Worm (Caenorhabditis elegans) whole organism, late embryonic: ENCODE measurements around the gene sto-3.

Experiments used
- C38D4.7 ChIP-seq: fragments of 200-800 bp; sonication (Bioruptor generic); optimal IDR thresholded peaks from 2 replicates; lab custom pipeline; 2018; ENCODE audit warnings: mild to moderate bottlenecking, missing genetic modification characterization, moderate library complexity, missing compliant biosample characterization
- K02D7.2 ChIP-seq: sonication (generic microtip); optimal IDR thresholded peaks from 2 replicates; lab custom pipeline; 2017; ENCODE audit warnings: mild to moderate bottlenecking, missing genetic modification characterization, missing compliant biosample characterization
- T23F11.4 ChIP-seq: fragments of 200-800 bp; sonication (Bioruptor generic); optimal IDR thresholded peaks from 2 replicates; lab custom pipeline; 2018; ENCODE audit warnings: mild to moderate bottlenecking, missing genetic modification characterization, missing compliant biosample characterization
- Y22D7AL.16 ChIP-seq: sonication (generic microtip); optimal IDR thresholded peaks from 2 replicates; lab custom pipeline; 2016; ENCODE audit warnings: missing genetic modification characterization, missing compliant biosample characterization
- ahr-1 ChIP-seq: sonication (generic microtip); optimal IDR thresholded peaks from 2 replicates; lab custom pipeline; 2016; ENCODE audit warnings: missing genetic modification characterization, missing compliant biosample characterization
- ama-1 ChIP-seq: fragments of 150-350 bp; optimal IDR thresholded peaks from 2 replicates; lab custom pipeline; 2014
- ceh-14 ChIP-seq: sonication (generic microtip); optimal IDR thresholded peaks from 2 replicates; lab custom pipeline; 2016; ENCODE audit warnings: missing genotype, missing genetic modification characterization, missing compliant biosample characterization
- ceh-18 ChIP-seq: sonication (generic microtip); optimal IDR thresholded peaks from 2 replicates; lab custom pipeline; 2016; ENCODE audit warnings: missing genetic modification characterization, missing compliant biosample characterization
- ceh-19 ChIP-seq: fragments of 200-800 bp; sonication (Bioruptor generic); optimal IDR thresholded peaks from 2 replicates; lab custom pipeline; 2018; ENCODE audit warnings: mild to moderate bottlenecking, missing genetic modification characterization, missing compliant biosample characterization
- ceh-30 ChIP-seq: fragments of 150-350 bp; optimal IDR thresholded peaks from 2 replicates; lab custom pipeline; 2014; ENCODE audit warnings: missing biosample characterization, missing genetic modification characterization
- ceh-31 ChIP-seq: sonication (generic microtip); optimal IDR thresholded peaks from 2 replicates; lab custom pipeline; 2016; ENCODE audit warnings: missing genetic modification characterization, missing compliant biosample characterization
- ceh-48 ChIP-seq: sonication (generic microtip); optimal IDR thresholded peaks from 2 replicates; lab custom pipeline; 2016; ENCODE audit warnings: missing genetic modification characterization, inconsistent platforms, missing compliant biosample characterization
- ceh-9 ChIP-seq: sonication (generic microtip); optimal IDR thresholded peaks from 2 replicates; lab custom pipeline; 2016; ENCODE audit warnings: mild to moderate bottlenecking, missing genetic modification characterization, inconsistent platforms, missing compliant biosample characterization
- dve-1 ChIP-seq: sonication (generic microtip); optimal IDR thresholded peaks from 2 replicates; lab custom pipeline; 2017; ENCODE audit warnings: antibody characterized with exemption, mild to moderate bottlenecking, missing genetic modification characterization, missing compliant biosample characterization
- elt-4 ChIP-seq: sonication (generic microtip); optimal IDR thresholded peaks from 2 replicates; lab custom pipeline; 2016; ENCODE audit warnings: missing genetic modification characterization, missing compliant biosample characterization
- ets-4 ChIP-seq: sonication (generic microtip); optimal IDR thresholded peaks from 2 replicates; lab custom pipeline; 2016; ENCODE audit warnings: missing genetic modification characterization, missing compliant biosample characterization
- fkh-10 ChIP-seq: fragments of 150-350 bp; optimal IDR thresholded peaks from 2 replicates; lab custom pipeline; 2014; ENCODE audit warnings: missing biosample characterization, missing genetic modification reagents, missing genetic modification characterization
- gmeb-2 ChIP-seq: sonication (generic microtip); optimal IDR thresholded peaks from 2 replicates; lab custom pipeline; 2016; ENCODE audit warnings: missing genetic modification characterization, inconsistent platforms, missing compliant biosample characterization
- hlh-30 ChIP-seq: sonication (generic microtip); optimal IDR thresholded peaks from 2 replicates; lab custom pipeline; 2017; ENCODE audit warnings: antibody characterized with exemption, missing genetic modification characterization, missing compliant biosample characterization; ENCODE audit not compliant: insufficient read depth
- hlh-6 ChIP-seq: sonication (generic microtip); optimal IDR thresholded peaks from 2 replicates; lab custom pipeline; 2016; ENCODE audit warnings: missing genotype, missing genetic modification characterization, missing compliant biosample characterization
- hlh-8 ChIP-seq: sonication (generic microtip); optimal IDR thresholded peaks from 2 replicates; lab custom pipeline; 2016; ENCODE audit warnings: missing genotype, missing genetic modification characterization, missing compliant biosample characterization
- lim-6 ChIP-seq: sonication (generic microtip); optimal IDR thresholded peaks from 2 replicates; lab custom pipeline; 2016; ENCODE audit warnings: missing genetic modification characterization, missing compliant biosample characterization
- lin-11 ChIP-seq: fragments of 200-800 bp; sonication (Bioruptor generic); optimal IDR thresholded peaks from 2 replicates; lab custom pipeline; 2018; ENCODE audit warnings: mild to moderate bottlenecking, missing genetic modification characterization, missing compliant biosample characterization
- madf-2 ChIP-seq: sonication (generic microtip); optimal IDR thresholded peaks from 2 replicates; lab custom pipeline; 2017; ENCODE audit warnings: missing genetic modification characterization, missing compliant biosample characterization
- mec-3 ChIP-seq: sonication (generic microtip); optimal IDR thresholded peaks from 2 replicates; lab custom pipeline; 2016; ENCODE audit warnings: borderline replicate concordance, missing genetic modification characterization, missing compliant biosample characterization
- nfya-1 ChIP-seq: sonication (generic microtip); optimal IDR thresholded peaks from 2 replicates; lab custom pipeline; 2017; ENCODE audit warnings: missing genetic modification characterization, mild to moderate bottlenecking, missing compliant biosample characterization, antibody characterized with exemption, moderate library complexity
- nhr-11 ChIP-seq: fragments of 150-350 bp; optimal IDR thresholded peaks from 2 replicates; lab custom pipeline; 2014; ENCODE audit warnings: missing biosample characterization, missing genetic modification characterization
- nhr-232 ChIP-seq: sonication (generic microtip); optimal IDR thresholded peaks from 2 replicates; lab custom pipeline; 2016; ENCODE audit warnings: missing genetic modification characterization, missing compliant biosample characterization
- npax-4 ChIP-seq: sonication (generic microtip); optimal IDR thresholded peaks from 2 replicates; lab custom pipeline; 2016; ENCODE audit warnings: missing genetic modification characterization, missing compliant biosample characterization
- odd-2 ChIP-seq: sonication (generic microtip); optimal IDR thresholded peaks from 2 replicates; lab custom pipeline; 2017; ENCODE audit warnings: antibody characterized with exemption, mild to moderate bottlenecking, missing genetic modification characterization, missing compliant biosample characterization
- pag-3 ChIP-seq: sonication (generic microtip); optimal IDR thresholded peaks from 2 replicates; lab custom pipeline; 2016; ENCODE audit warnings: missing compliant biosample characterization, missing genetic modification characterization, borderline replicate concordance
- pat-9 ChIP-seq: fragments of 200-800 bp; sonication (Bioruptor generic); optimal IDR thresholded peaks from 2 replicates; lab custom pipeline; 2018; ENCODE audit warnings: mild to moderate bottlenecking, missing genetic modification characterization, moderate library complexity, missing compliant biosample characterization
- pqm-1 ChIP-seq: sonication (generic microtip); optimal IDR thresholded peaks from 2 replicates; lab custom pipeline; 2016; ENCODE audit warnings: missing genetic modification characterization, missing compliant biosample characterization
- pros-1 ChIP-seq: fragments of 150-350 bp; optimal IDR thresholded peaks from 2 replicates; lab custom pipeline; 2014; ENCODE audit warnings: missing biosample characterization, missing genetic modification reagents, missing genetic modification characterization
- ref-2 ChIP-seq: sonication (generic microtip); optimal IDR thresholded peaks from 2 replicates; lab custom pipeline; 2016; ENCODE audit warnings: missing genetic modification characterization, missing compliant biosample characterization
- rnt-1 ChIP-seq: sonication (generic microtip); optimal IDR thresholded peaks from 2 replicates; lab custom pipeline; 2016; ENCODE audit warnings: missing genetic modification characterization, missing compliant biosample characterization
- sox-2 ChIP-seq: fragments of 200-800 bp; sonication (Bioruptor generic); IDR thresholded peaks from 2 replicates; pipeline ENCODE4 v1.3.6; 2022; ENCODE audit warnings: missing genetic modification reagents, missing genetic modification characterization, missing compliant biosample characterization
- syd-9 ChIP-seq: sonication (generic microtip); optimal IDR thresholded peaks from 2 replicates; lab custom pipeline; 2016; ENCODE audit warnings: mild to moderate bottlenecking, missing genetic modification characterization, moderate library complexity, missing compliant biosample characterization
- tbx-7 ChIP-seq: sonication (generic microtip); optimal IDR thresholded peaks from 2 replicates; lab custom pipeline; 2016; ENCODE audit warnings: missing genotype, missing genetic modification characterization, missing compliant biosample characterization
- unc-42 ChIP-seq: sonication (generic microtip); optimal IDR thresholded peaks from 2 replicates; lab custom pipeline; 2016; ENCODE audit warnings: missing genotype, missing genetic modification characterization, missing compliant biosample characterization
- unc-55 ChIP-seq: sonication (generic microtip); optimal IDR thresholded peaks from 2 replicates; lab custom pipeline; 2017; ENCODE audit warnings: missing biosample characterization, missing genetic modification reagents, missing genetic modification characterization
- unc-86 ChIP-seq: sonication (generic microtip); optimal IDR thresholded peaks from 2 replicates; lab custom pipeline; 2016; ENCODE audit warnings: missing genetic modification characterization, missing compliant biosample characterization
- ztf-16 ChIP-seq: sonication (generic microtip); optimal IDR thresholded peaks from 2 replicates; lab custom pipeline; 2017; ENCODE audit warnings: missing genetic modification characterization, missing compliant biosample characterization

Gene sto-3

DNA sequence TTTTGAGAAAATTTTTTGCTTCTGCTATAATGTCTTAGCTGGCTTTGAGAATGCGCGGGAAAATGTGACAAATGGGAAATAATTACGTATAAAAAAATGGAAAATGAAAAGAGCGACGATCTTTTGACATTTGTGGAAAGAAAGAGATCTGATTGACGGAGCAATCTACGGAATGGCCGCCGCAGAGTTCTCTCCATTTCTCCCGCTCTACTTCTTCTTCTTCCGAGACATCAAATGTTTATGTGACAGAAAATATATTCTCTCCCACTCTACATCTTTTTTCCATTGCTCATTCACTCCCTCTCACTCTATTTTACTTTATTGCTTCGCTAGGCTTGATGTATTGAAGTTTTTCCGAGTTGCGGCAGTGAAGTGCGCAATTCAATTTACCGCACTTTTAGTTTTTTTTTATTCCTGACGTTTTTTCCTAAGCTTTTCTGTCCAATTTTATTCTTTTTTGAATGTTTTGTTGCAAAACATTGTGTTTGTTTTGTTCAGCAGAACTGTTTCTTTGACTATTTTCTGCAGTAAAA is 18.6 kb upstream of the sto-3 start:
- TF ChIP-seq ceh-14 (peak; percentile 1), pros-1 (no peak), madf-2 (tag; lab: Kevin White, UChicago) (no peak), hlh-8 (tag; lab: Kevin White, UChicago) (no peak), pqm-1 (tag; lab: Kevin White, UChicago) (no peak), tbx-7 (no peak), hlh-30 (tag; lab: Kevin White, UChicago) (no peak), hlh-6 (tag; lab: Kevin White, UChicago) (no peak), ceh-18 (tag; lab: Kevin White, UChicago) (no peak), unc-42 (tag; lab: Kevin White, UChicago) (peak; percentile 84), odd-2 (tag; lab: Kevin White, UChicago) (no peak), nhr-11 (tag; lab: Kevin White, UChicago) (no peak)

DNA sequence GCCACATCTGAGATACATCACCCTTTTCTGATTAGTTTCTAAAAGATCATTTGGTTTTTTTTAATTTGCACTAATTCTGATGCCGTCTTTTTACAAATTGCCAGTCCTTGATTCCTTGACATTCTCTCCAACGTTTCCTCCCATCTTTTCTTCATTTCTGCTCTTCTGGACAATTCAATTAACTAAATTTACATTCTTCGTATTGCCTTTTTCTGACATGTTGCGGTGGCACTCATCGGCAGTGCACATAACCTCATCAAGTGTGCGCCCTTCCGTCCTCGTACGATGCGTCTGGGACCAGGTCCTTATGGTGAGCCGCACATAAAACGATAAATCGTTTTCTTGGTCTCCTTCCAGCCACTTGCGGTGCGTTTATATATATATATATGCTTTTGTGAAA is 17.1 kb upstream of the sto-3 start:
- TF ChIP-seq ztf-16 = no peak
- TF ChIP-seq ceh-31 (tag; lab: Kevin White, UChicago) = peak; percentile 30
- TF ChIP-seq ceh-14 = peak; percentile 2
- TF ChIP-seq madf-2 (tag; lab: Kevin White, UChicago) = no peak
- peak; percentile 90 for TF ChIP-seq unc-42 (tag; lab: Kevin White, UChicago)

DNA sequence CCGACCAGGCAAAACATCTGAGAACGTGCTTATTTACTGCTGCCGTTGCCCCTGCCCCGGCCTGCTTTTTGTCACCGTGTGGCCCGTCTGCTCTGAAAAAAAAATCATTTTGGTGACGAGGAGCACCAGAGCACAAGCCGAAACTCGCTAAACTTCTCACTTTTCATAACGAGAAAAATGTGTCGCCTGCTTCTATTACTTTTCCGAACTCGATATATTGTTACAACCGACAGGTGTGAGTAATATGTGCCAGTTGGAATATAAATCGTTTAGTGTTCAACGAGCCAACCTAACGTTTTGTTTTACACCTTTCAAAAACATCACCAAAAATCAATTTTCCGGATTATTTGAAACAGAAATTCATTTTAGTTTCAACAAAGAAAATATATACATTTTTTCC is 15.8 kb upstream of the sto-3 start:
- TF ChIP-seq ama-1 (lab: Kevin White, UChicago) (no peak), nhr-232 (tag; lab: Kevin White, UChicago) (no peak), fkh-10 (GFP tag; lab: Kevin White, UChicago) (no peak), K02D7.2 (tag; lab: Kevin White, UChicago) (no peak), tbx-7 (no peak), sox-2 (GFP tag; lab: Robert Waterston, UW) (no peak), ceh-19 (GFP tag; lab: Kevin White, UChicago) (no peak), hlh-30 (tag; lab: Kevin White, UChicago) (no peak), syd-9 (tag; lab: Kevin White, UChicago) (no peak), dve-1 (tag; lab: Kevin White, UChicago) (no peak), npax-4 (tag; lab: Kevin White, UChicago) (no peak), ets-4 (tag; lab: Kevin White, UChicago) (no peak), ahr-1 (tag; lab: Kevin White, UChicago) (no peak), ceh-30 (tag; lab: Kevin White, UChicago) (no peak)

DNA sequence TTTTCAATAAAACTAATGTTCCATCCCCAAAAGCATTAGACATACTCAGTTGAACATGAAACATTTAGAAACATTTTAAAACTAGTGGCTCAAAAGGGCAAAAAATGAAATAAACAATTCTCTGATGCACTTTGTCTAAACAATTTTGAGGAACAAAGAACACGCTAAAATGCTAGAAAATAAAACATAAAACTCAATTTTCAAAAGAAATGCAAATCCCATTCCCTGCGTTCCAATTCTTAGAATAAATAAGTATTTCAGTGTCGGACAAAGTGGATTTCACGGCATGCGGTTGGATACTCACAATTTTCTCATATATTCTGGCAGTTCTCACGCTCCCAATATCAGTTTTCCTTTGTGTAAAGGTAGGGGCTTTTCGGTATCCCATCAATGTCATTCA is 11.4 kb upstream of the sto-3 start:
- TF ChIP-seq ceh-48 (tag; lab: Kevin White, UChicago) (no peak), mec-3 (tag; lab: Kevin White, UChicago) (no peak), ceh-9 (tag; lab: Kevin White, UChicago) (no peak), lin-11 (tag; lab: Kevin White, UChicago) (no peak), elt-4 (tag; lab: Kevin White, UChicago) (no peak), pag-3 (tag; lab: Kevin White, UChicago) (no peak), unc-42 (tag; lab: Kevin White, UChicago) (no peak), K02D7.2 (tag; lab: Kevin White, UChicago) (no peak), ceh-14 (no peak), nfya-1 (tag; lab: Kevin White, UChicago) (no peak), rnt-1 (tag; lab: Kevin White, UChicago) (no peak)

DNA sequence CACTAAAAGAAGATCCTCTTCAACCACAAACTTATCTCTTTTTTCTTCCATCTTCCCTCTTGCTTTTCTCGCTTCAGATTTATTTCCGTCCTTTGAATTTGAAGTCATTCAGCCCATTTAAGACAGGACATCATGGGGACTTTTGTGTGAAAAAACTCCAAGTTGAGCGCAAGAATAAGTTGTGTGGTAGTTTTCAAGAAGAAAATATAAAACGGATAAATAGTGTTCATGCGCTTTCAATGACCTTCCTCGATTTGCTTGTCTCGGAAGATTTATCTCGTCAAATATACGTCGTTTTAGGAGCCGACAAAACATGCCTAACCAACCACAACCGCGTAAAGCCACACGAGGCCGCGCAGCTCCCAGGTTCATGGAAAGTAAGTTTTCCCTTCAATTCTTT is 10.2 kb upstream of the sto-3 start, which contains the start of gene sto-6:
TSS of gene sto-6 (plus strand) at position 301 of the 400 bp plus-strand sequence.
- TF ChIP-seq lim-6 (no peak), ceh-19 (GFP tag; lab: Kevin White, UChicago) (no peak), pat-9 (tag; lab: Kevin White, UChicago) (no peak), unc-86 (tag; lab: Kevin White, UChicago) (no peak), sox-2 (GFP tag; lab: Robert Waterston, UW) (no peak), T23F11.4 (no peak), C38D4.7 (GFP tag; lab: Kevin White, UChicago) (no peak), ceh-30 (tag; lab: Kevin White, UChicago) (no peak), unc-55 (GFP tag; lab: Kevin White, UChicago) (no peak), tbx-7 (no peak), ceh-18 (tag; lab: Kevin White, UChicago) (no peak), ceh-31 (tag; lab: Kevin White, UChicago) (no peak), ahr-1 (tag; lab: Kevin White, UChicago) (no peak), fkh-10 (GFP tag; lab: Kevin White, UChicago) (no peak), ceh-9 (tag; lab: Kevin White, UChicago) (no peak), ceh-48 (tag; lab: Kevin White, UChicago) (no peak), ref-2 (tag; lab: Kevin White, UChicago) (no peak), Y22D7AL.16 (tag; lab: Kevin White, UChicago) (no peak), gmeb-2 (tag; lab: Kevin White, UChicago) (no peak)
- TF ChIP-seq, all 69 proteins: peak for 0
